Fruit fly (Drosophila melanogaster): ENCODE results near the gene EloB.

- TF ChIP-seq rn (GFP tag; IDR thresholded peaks at IDR 0.05) (no peak), Ets98B (GFP tag; IDR thresholded peaks at IDR 0.05) (no peak), CG4496 (GFP tag; IDR thresholded peaks at IDR 0.05) (no peak), EcR (GFP tag; optimal IDR thresholded peaks at IDR 0.05) (no peak), Pif1B (GFP tag; optimal IDR thresholded peaks at IDR 0.05) (no peak), CG8301 (tag; optimal IDR thresholded peaks at IDR 0.05) (no peak), gl (tag; optimal IDR thresholded peaks at IDR 0.05) (no peak), D1 (tag; optimal IDR thresholded peaks at IDR 0.05) (no peak), CG32121 (GFP tag; IDR thresholded peaks at IDR 0.05) (no peak), Snoo (tag; optimal IDR thresholded peaks at IDR 0.05) (no peak), CG14655 (GFP tag; optimal IDR thresholded peaks at IDR 0.05) (no peak), Pif1A (GFP tag; optimal IDR thresholded peaks at IDR 0.05) (no peak)
Observed at dm6 chr3R:20586409-20586808, 6.8 kb upstream of the EloB start.
